Worm (Caenorhabditis elegans): ENCODE measurements around the gene F46G11.6.

DNA sequence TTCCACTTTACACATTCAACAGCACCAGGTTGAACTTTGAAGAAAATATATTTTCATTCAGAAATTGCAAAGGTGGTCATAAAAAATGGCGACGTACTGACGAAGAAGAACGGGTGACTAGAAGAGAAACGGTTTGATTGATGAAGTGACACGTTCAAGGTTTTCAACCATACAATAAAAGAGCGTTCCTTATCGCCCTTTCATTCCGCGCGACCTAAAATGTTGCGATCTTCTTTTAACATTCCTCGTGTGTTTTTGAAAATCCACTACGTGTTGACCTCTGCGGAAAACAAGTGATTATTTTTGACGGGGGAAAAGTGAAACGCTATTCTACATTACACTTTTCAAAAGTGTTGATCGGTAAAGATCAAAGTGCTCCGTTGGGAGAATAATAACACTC is 41.8 kb downstream of the F46G11.6 start:
- TF ChIP-seq him-1 (tag; optimal IDR thresholded peaks at IDR 0.05) (no peak), W03F9.2 (tag; optimal IDR thresholded peaks at IDR 0.05) (no peak), dao-5 (tag; optimal IDR thresholded peaks at IDR 0.05) (no peak)

Measured in whole organism, L4/young adult.